Worm (Caenorhabditis elegans): ENCODE measurements around the gene hmit-1.3.
A peak's percentile ranks its signal among the peaks of the same experiment; 100 is the strongest.

The hmit-1.3 gene

ce11 chrIII:3470973-3471372 is 48.4 kb downstream of the hmit-1.3 start (continued):
- no peak for TF ChIP-seq unc-130 (GFP tag; optimal IDR thresholded peaks at IDR 0.05)

ce11 chrIII:3470433-3470832 is 49.0 kb downstream of the hmit-1.3 start:
- TF ChIP-seq rec-8 (tag; optimal IDR thresholded peaks at IDR 0.05) (no peak), egl-18 (GFP tag; IDR thresholded peaks at IDR 0.05) (no peak), F52B5.7 (tag; optimal IDR thresholded peaks at IDR 0.05) (no peak), B0035.1 (tag; optimal IDR thresholded peaks at IDR 0.05) (no peak), die-1 (tag; optimal IDR thresholded peaks at IDR 0.05) (no peak), let-526 (GFP tag; IDR thresholded peaks at IDR 0.05) (no peak), madf-3 (GFP tag; IDR thresholded peaks at IDR 0.05) (no peak), rcor-1 (GFP tag; IDR thresholded peaks at IDR 0.05) (no peak), egl-44 (GFP tag; IDR thresholded peaks at IDR 0.05) (no peak), madf-10 (tag; optimal IDR thresholded peaks at IDR 0.05) (no peak)

ce11 chrIII:3469646-3470045 is 49.8 kb downstream of the hmit-1.3 start, which contains the start of gene smim-14:
TSS of gene smim-14 (minus strand) at chrIII:3469746.
- TF ChIP-seq attf-5 (GFP tag; optimal IDR thresholded peaks at IDR 0.05) (no peak), sdz-38 (tag; optimal IDR thresholded peaks at IDR 0.05) (no peak), Y56A3A.18 (GFP tag; IDR thresholded peaks at IDR 0.05) (no peak), lsl-1 (GFP tag; optimal IDR thresholded peaks at IDR 0.05) (no peak), ztf-3 (GFP tag; optimal IDR thresholded peaks at IDR 0.05) (no peak), ceh-27 (GFP tag; optimal IDR thresholded peaks at IDR 0.05) (no peak), Y79H2A.3 (GFP tag; conservative IDR thresholded peaks at IDR 0.05) (no peak), ztf-18 (tag; optimal IDR thresholded peaks at IDR 0.05) (no peak), F57C9.4 (tag; optimal IDR thresholded peaks at IDR 0.05) (no peak), madf-8 (GFP tag; conservative IDR thresholded peaks at IDR 0.05) (no peak), nhr-27 (tag; optimal IDR thresholded peaks at IDR 0.05) (no peak), hlh-26 (GFP tag; conservative IDR thresholded peaks at IDR 0.05) (no peak), ztf-26 (tag; optimal IDR thresholded peaks at IDR 0.05) (no peak)

- no peak for TF ChIP-seq lsy-27 (tag; optimal IDR thresholded peaks at IDR 0.05; ENCODE audit: borderline replicate concordance, insufficient read depth)
- TF ChIP-seq nhr-80 (tag; optimal IDR thresholded peaks at IDR 0.05), result peak; percentile 52
- TF ChIP-seq cebp-1 (GFP tag; IDR thresholded peaks at IDR 0.05), result no peak
- peak; percentile 13 for TF ChIP-seq cebp-1 (tag; optimal IDR thresholded peaks at IDR 0.05)
- no peak for TF ChIP-seq F57A8.1 (GFP tag; optimal IDR thresholded peaks at IDR 0.05)
Observed at ce11 chrIII:3468384-3468783, 51.0 kb downstream of the hmit-1.3 start.

- TF ChIP-seq die-1 (tag; optimal IDR thresholded peaks at IDR 0.05), result no peak
- peak; percentile 73 for TF ChIP-seq nfyb-1 (GFP tag; IDR thresholded peaks at IDR 0.05)
Observed at ce11 chrIII:3467013-3467412, 52.4 kb downstream of the hmit-1.3 start.

ce11 chrIII:3461403-3461802 is 58.0 kb downstream of the hmit-1.3 start, which contains the start of gene pph-6:
TSS of gene pph-6 (plus strand) at chrIII:3461703.
- TF ChIP-seq aptf-3 (GFP tag; IDR thresholded peaks at IDR 0.05), result no peak
- TF ChIP-seq athp-1 (tag; optimal IDR thresholded peaks at IDR 0.05), result no peak
- no peak for TF ChIP-seq attf-3 (GFP tag; conservative IDR thresholded peaks at IDR 0.05)
- no peak for TF ChIP-seq C06A6.2 (GFP tag; conservative IDR thresholded peaks at IDR 0.05)
- no peak for TF ChIP-seq snpc-4 (GFP tag; optimal IDR thresholded peaks at IDR 0.05)
- no peak for TF ChIP-seq snpc-4 (tag; optimal IDR thresholded peaks at IDR 0.05)
